Worm (Caenorhabditis elegans): ENCODE measurements around the gene F14H8.5.

F14H8.5 gene

DNA sequence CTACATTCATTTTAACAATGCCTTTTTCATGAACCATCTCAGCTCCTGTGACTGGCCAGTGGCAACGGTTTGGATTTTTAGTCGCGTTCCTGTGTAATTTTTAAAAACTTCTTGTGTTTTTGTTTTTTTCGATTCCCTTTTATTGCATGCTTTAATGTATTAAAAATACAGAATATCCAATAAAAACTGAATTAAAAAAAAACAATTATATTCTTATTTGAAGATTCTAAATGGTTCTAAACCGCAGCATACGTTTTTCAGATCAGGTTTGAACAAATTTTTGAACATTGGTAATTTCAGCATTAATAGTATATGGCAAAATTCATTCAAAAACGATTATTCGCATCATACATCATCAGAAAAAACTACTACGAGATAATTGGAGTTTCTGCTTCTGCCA lies 47.5 kb downstream of the F14H8.5 start, which contains the start of gene dnj-3:
dnj-3 (plus strand) TSS at position 301 of the 400 bp plus-strand sequence.
- TF ChIP-seq fkh-2 (tag; optimal IDR thresholded peaks at IDR 0.05) (no peak), nhr-77 (tag; optimal IDR thresholded peaks at IDR 0.05) (no peak), nhr-237 (tag; optimal IDR thresholded peaks at IDR 0.05) (no peak), egl-27 (tag; optimal IDR thresholded peaks at IDR 0.05) (no peak), elt-2 (tag; optimal IDR thresholded peaks at IDR 0.05) (no peak), ama-1 (optimal IDR thresholded peaks at IDR 0.05) (no peak), sea-2 (GFP tag; optimal IDR thresholded peaks at IDR 0.05) (no peak), nhr-23 (tag; optimal IDR thresholded peaks at IDR 0.05) (no peak), elt-3 (tag; optimal IDR thresholded peaks at IDR 0.05) (no peak), mml-1 (tag; optimal IDR thresholded peaks at IDR 0.05) (no peak), pha-4 (tag; optimal IDR thresholded peaks at IDR 0.05) (no peak), daf-12 (tag; optimal IDR thresholded peaks at IDR 0.05) (no peak), nhr-67 (tag; optimal IDR thresholded peaks at IDR 0.05) (no peak), elt-1 (tag; optimal IDR thresholded peaks at IDR 0.05) (no peak), unc-62 (GFP tag; optimal IDR thresholded peaks at IDR 0.05) (no peak), lin-39 (tag; optimal IDR thresholded peaks at IDR 0.05) (no peak)

DNA sequence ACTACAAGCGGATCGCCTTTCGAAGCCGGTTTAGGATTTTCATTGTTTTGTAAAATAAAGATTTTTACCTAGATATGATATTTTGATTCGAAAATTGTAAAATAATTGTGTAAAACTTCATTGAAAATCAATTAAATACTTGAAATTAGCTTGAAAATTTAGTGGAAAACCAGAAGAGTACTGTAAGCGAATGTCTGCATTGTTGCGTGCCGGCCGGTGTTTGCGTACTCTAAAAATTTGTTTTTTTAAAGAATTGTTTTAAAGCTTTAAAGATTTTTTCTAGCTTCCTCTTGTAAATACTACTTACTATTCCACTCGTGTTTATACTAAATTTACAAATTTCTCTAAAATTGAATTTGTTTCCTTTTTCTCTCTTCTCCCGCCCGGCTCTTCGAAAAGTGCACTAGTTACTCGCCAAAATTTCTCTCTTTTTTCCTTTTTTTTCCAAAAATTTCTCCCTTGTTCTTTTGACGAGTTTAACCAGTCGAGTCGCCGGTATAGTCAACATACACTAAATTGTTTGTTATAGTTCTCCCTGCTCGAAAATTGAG lies 48.7 kb downstream of the F14H8.5 start:
- TF ChIP-seq unc-39 (tag; optimal IDR thresholded peaks at IDR 0.05) (no peak), fkh-10 (GFP tag; optimal IDR thresholded peaks at IDR 0.05) (peak; percentile 52)

DNA sequence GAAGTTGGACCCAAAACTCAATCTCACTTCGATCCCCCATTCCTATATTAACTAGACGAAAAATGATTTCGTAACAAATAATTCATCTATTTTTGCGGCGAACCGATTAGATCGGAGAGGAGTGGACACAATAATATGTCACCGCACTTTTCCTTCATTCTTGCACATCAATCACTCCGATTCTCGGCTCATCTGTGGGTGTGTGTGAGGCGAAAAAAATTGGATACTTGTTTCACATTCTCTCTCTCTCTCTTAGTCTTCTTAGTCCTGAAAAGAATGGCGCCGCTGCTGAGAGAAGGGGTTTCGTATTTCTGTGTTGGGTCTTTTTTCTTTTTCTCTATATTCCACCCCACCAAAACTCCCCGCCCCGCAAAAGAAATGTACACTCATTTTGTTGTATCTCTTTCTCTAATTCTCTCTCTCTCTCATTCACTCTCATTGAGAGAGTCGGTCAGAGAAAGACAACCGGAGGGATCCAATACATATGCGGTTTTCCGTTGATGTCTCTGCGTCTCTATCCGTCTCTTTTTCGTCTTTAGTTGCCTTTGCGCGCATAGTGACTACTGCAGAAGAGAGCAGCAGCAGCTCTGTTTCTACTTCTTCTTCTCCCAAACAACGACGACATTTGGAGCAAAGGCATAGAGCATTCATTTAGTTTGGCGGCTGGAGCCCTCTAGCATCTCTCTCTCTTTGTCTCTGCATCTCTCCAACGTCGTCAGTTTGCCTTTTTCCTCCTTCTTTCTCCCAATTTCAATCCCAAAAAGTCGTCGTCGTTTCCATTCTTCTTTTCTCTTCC lies 50.4 kb downstream of the F14H8.5 start, which contains the start of gene unc-76:
unc-76 (plus strand) TSS at position 746 of the 796 bp plus-strand sequence.
- TF ChIP-seq unc-62 (GFP tag; optimal IDR thresholded peaks at IDR 0.05) (peak; percentile 81), nhr-77 (tag; optimal IDR thresholded peaks at IDR 0.05) (no peak), pqm-1 (tag; optimal IDR thresholded peaks at IDR 0.05) (no peak), nhr-43 (tag; optimal IDR thresholded peaks at IDR 0.05; ENCODE audit: poor library complexity, severe bottlenecking) (peak; percentile 42), tbx-2 (tag; optimal IDR thresholded peaks at IDR 0.05) (peak; percentile 74), fkh-10 (GFP tag; optimal IDR thresholded peaks at IDR 0.05) (peak; percentile 54), hmg-11 (tag; optimal IDR thresholded peaks at IDR 0.05) (peak; percentile 89), nhr-25 (tag; optimal IDR thresholded peaks at IDR 0.05) (no peak), zag-1 (tag; optimal IDR thresholded peaks at IDR 0.05) (peak; percentile 73), egl-27 (tag; optimal IDR thresholded peaks at IDR 0.05) (peak; percentile 68), ceh-28 (tag; optimal IDR thresholded peaks at IDR 0.05) (peak; percentile 59), lin-15B (tag; optimal IDR thresholded peaks at IDR 0.05) (peak; percentile 62), fkh-2 (tag; optimal IDR thresholded peaks at IDR 0.05) (no peak), nfya-1 (tag; optimal IDR thresholded peaks at IDR 0.05; ENCODE audit: insufficient read depth) (peak; percentile 81), R02D3.7 (tag; optimal IDR thresholded peaks at IDR 0.05) (peak; percentile 58), daf-12 (tag; optimal IDR thresholded peaks at IDR 0.05) (no peak), aly-2 (tag; optimal IDR thresholded peaks at IDR 0.05) (no peak), ztf-11 (tag; optimal IDR thresholded peaks at IDR 0.05) (no peak), snpc-4 (tag; optimal IDR thresholded peaks at IDR 0.05) (peak; percentile 61), egl-5 (tag; optimal IDR thresholded peaks at IDR 0.05) (peak; percentile 62), lin-39 (tag; optimal IDR thresholded peaks at IDR 0.05) (peak; percentile 96), lsy-12 (tag; optimal IDR thresholded peaks at IDR 0.05) (peak; percentile 54), unc-39 (tag; optimal IDR thresholded peaks at IDR 0.05) (no peak), pha-4 (tag; optimal IDR thresholded peaks at IDR 0.05) (peak; percentile 89), nhr-23 (tag; optimal IDR thresholded peaks at IDR 0.05) (peak; percentile 5), ama-1 (optimal IDR thresholded peaks at IDR 0.05) (peak; percentile 8), elt-2 (tag; optimal IDR thresholded peaks at IDR 0.05) (peak; percentile 0), fos-1 (tag; optimal IDR thresholded peaks at IDR 0.05) (no peak), skn-1 (tag; optimal IDR thresholded peaks at IDR 0.05) (no peak), nhr-11 (tag; optimal IDR thresholded peaks at IDR 0.05) (peak; percentile 56), ztf-4 (tag; optimal IDR thresholded peaks at IDR 0.05) (no peak), nhr-237 (tag; optimal IDR thresholded peaks at IDR 0.05) (no peak), sea-2 (GFP tag; optimal IDR thresholded peaks at IDR 0.05) (peak; percentile 2)
